Worm (Caenorhabditis elegans) whole organism, dauer: ENCODE data around the gene tpp-2.

ENCODE experiments used
- unc-62 ChIP-seq: sonication (generic microtip); optimal IDR thresholded peaks from 2 replicates; lab custom pipeline; 2017; ENCODE audit warnings: missing biosample characterization, missing genetic modification reagents, missing genetic modification characterization

Gene tpp-2

ce11 chrII:6109989-6110388 lies 12.6 kb upstream of the tpp-2 start:
- no peak for TF ChIP-seq unc-62 (GFP tag; lab: Kevin White, UChicago)

ce11 chrII:6107773-6108172 lies 10.4 kb upstream of the tpp-2 start:
- TF ChIP-seq unc-62 (GFP tag; lab: Kevin White, UChicago), result no peak

- no peak for TF ChIP-seq unc-62 (GFP tag; lab: Kevin White, UChicago)
Observed at ce11 chrII:6103986-6104385, 6.6 kb upstream of the tpp-2 start.

ce11 chrII:6101475-6101874 lies 4.1 kb upstream of the tpp-2 start:
- no peak for TF ChIP-seq unc-62 (GFP tag; lab: Kevin White, UChicago)

ce11 chrII:6099500-6099899 lies 2.1 kb upstream of the tpp-2 start, which contains the start of gene rgs-3:
Gene rgs-3 (plus strand): TSS chrII:6099800.
- TF ChIP-seq unc-62 (GFP tag; lab: Kevin White, UChicago), result no peak

- TF ChIP-seq unc-62 (GFP tag; lab: Kevin White, UChicago), result no peak
Observed at ce11 chrII:6091380-6091779, 6.0 kb downstream of the tpp-2 start, which contains the start of the genes fbf-2 and nspg-3. Gene fbf-2 (minus strand): TSS chrII:6091480. Gene nspg-3 (plus strand): TSS chrII:6091767.

- TF ChIP-seq unc-62 (GFP tag; lab: Kevin White, UChicago), result no peak
Observed at ce11 chrII:6082620-6083019, 14.8 kb downstream of the tpp-2 start, which contains the start of gene F21H12.3. Gene F21H12.3 (plus strand): TSS chrII:6082920.

- no peak for TF ChIP-seq unc-62 (GFP tag; lab: Kevin White, UChicago)
Observed at ce11 chrII:6080743-6081142, 16.7 kb downstream of the tpp-2 start, which contains the start of gene fbf-1. Gene fbf-1 (minus strand): TSS chrII:6080843.

- no peak for TF ChIP-seq unc-62 (GFP tag; lab: Kevin White, UChicago)
Observed at ce11 chrII:6077604-6078003, 19.8 kb downstream of the tpp-2 start, which contains the start of gene H12I13.6. Gene H12I13.6 (plus strand): TSS chrII:6077904.

- TF ChIP-seq unc-62 (GFP tag; lab: Kevin White, UChicago), result no peak
Observed at ce11 chrII:6067066-6067465, 30.3 kb downstream of the tpp-2 start, which contains the start of gene H12I13.1. Gene H12I13.1 (minus strand): TSS chrII:6067166.

ce11 chrII:6061495-6061894 lies 35.9 kb downstream of the tpp-2 start:
- no peak for TF ChIP-seq unc-62 (GFP tag; lab: Kevin White, UChicago)

- TF ChIP-seq unc-62 (GFP tag; lab: Kevin White, UChicago), result no peak
Observed at ce11 chrII:6055927-6056326, 41.5 kb downstream of the tpp-2 start, which contains the start of gene R12C12.7. Gene R12C12.7 (minus strand): TSS chrII:6055985.

ce11 chrII:6050120-6050519 lies 47.3 kb downstream of the tpp-2 start, which contains the start of gene gldc-1:
Gene gldc-1 (plus strand): TSS chrII:6050420.
- TF ChIP-seq unc-62 (GFP tag; lab: Kevin White, UChicago), result no peak

ce11 chrII:6049546-6049945 lies 47.9 kb downstream of the tpp-2 start:
- no peak for TF ChIP-seq unc-62 (GFP tag; lab: Kevin White, UChicago)

ce11 chrII:6047639-6048159 lies 49.7 kb downstream of the tpp-2 start, which contains the start of the genes R12C12.6 and ran-5:
Gene R12C12.6 (minus strand): TSS chrII:6047867.
Gene ran-5 (plus strand): TSS chrII:6048109.
- no peak for TF ChIP-seq unc-62 (GFP tag; lab: Kevin White, UChicago)

- no peak for TF ChIP-seq unc-62 (GFP tag; lab: Kevin White, UChicago)
Observed at ce11 chrII:6046023-6046631, 51.3 kb downstream of the tpp-2 start.

- TF ChIP-seq unc-62 (GFP tag; lab: Kevin White, UChicago), result no peak
Observed at ce11 chrII:6045048-6045447, 52.3 kb downstream of the tpp-2 start, which contains the start of gene R12C12.5. Gene R12C12.5 (minus strand): TSS chrII:6045148.
